Fruit fly (Drosophila melanogaster) whole organism, prepupa: ENCODE measurements around the gene T48.

ENCODE experiments used
- Blimp-1 ChIP-seq: fragments of 200-800 bp; sonication (Bioruptor generic); optimal IDR thresholded peaks from 3 replicates; lab custom pipeline; 2017; ENCODE audit warnings: missing biosample characterization, missing genetic modification characterization, mild to moderate bottlenecking, moderate library complexity, missing genetic modification reagents
- CG10631 ChIP-seq: fragments of 200-800 bp; sonication (Bioruptor generic); optimal IDR thresholded peaks from 2 replicates; lab custom pipeline; 2016; ENCODE audit warnings: missing biosample characterization, missing genetic modification characterization
- CG10669 ChIP-seq: fragments of 200-800 bp; sonication (Bioruptor generic); optimal IDR thresholded peaks from 3 replicates; lab custom pipeline; 2018; ENCODE audit warnings: missing biosample characterization, mild to moderate bottlenecking, missing genetic modification characterization, moderate library complexity
- CG11294 ChIP-seq: fragments of 200-800 bp; sonication (Bioruptor generic); IDR thresholded peaks from 2 replicates; pipeline ENCODE4 v1.3.6; 2022; ENCODE audit warnings: missing biosample characterization, missing genetic modification characterization
- CG11762 ChIP-seq: fragments of 200-800 bp; sonication (Bioruptor generic); optimal IDR thresholded peaks from 3 replicates; lab custom pipeline; 2016; ENCODE audit warnings: missing biosample characterization, missing genetic modification characterization; ENCODE audit not compliant: insufficient read depth
- CG11902 ChIP-seq: fragments of 200-800 bp; sonication (Bioruptor generic); optimal IDR thresholded peaks from 3 replicates; lab custom pipeline; 2016; ENCODE audit warnings: missing biosample characterization, missing genetic modification characterization
- CG15336 ChIP-seq: fragments of 200-800 bp; sonication (Bioruptor generic); IDR thresholded peaks from 2 replicates; pipeline ENCODE4 v1.3.6; 2022; ENCODE audit warnings: missing biosample characterization, missing genetic modification characterization
- CG1621 ChIP-seq: fragments of 200-800 bp; sonication (Bioruptor generic); optimal IDR thresholded peaks from 3 replicates; lab custom pipeline; 2018; ENCODE audit warnings: missing biosample characterization, mild to moderate bottlenecking, missing genetic modification characterization
- CG16779 ChIP-seq: fragments of 200-800 bp; sonication (Bioruptor generic); optimal IDR thresholded peaks from 3 replicates; lab custom pipeline; 2017; ENCODE audit warnings: missing biosample characterization, mild to moderate bottlenecking, missing genetic modification characterization
- CG3032 ChIP-seq: fragments of 200-800 bp; optimal IDR thresholded peaks from 2 replicates; lab custom pipeline; 2019; ENCODE audit warnings: missing biosample characterization, mild to moderate bottlenecking, missing genetic modification characterization, moderate library complexity
- CG31627 ChIP-seq: fragments of 200-800 bp; sonication (Bioruptor generic); optimal IDR thresholded peaks from 3 replicates; lab custom pipeline; 2016; ENCODE audit warnings: missing biosample characterization, missing genetic modification characterization
- CG34406 ChIP-seq: fragments of 200-800 bp; sonication (Bioruptor generic); optimal IDR thresholded peaks from 3 replicates; lab custom pipeline; 2016; ENCODE audit warnings: missing biosample characterization, missing genetic modification characterization
- CG3919 ChIP-seq: fragments of 200-800 bp; sonication (Bioruptor generic); optimal IDR thresholded peaks from 3 replicates; lab custom pipeline; 2016; ENCODE audit warnings: missing biosample characterization, missing genetic modification characterization
- CG4318 ChIP-seq: fragments of 200-800 bp; sonication (Bioruptor generic); optimal IDR thresholded peaks from 3 replicates; lab custom pipeline; 2017; ENCODE audit warnings: missing biosample characterization, mild to moderate bottlenecking, missing genetic modification characterization
- CG6163 ChIP-seq: fragments of 200-800 bp; sonication (Bioruptor generic); IDR thresholded peaks from 3 replicates; pipeline ENCODE4 v1.3.6; 2022; ENCODE audit warnings: missing biosample characterization, missing genetic modification characterization
- CG6276 ChIP-seq: fragments of 200-800 bp; sonication (Bioruptor generic); optimal IDR thresholded peaks from 2 replicates; lab custom pipeline; 2017; ENCODE audit warnings: missing biosample characterization, mild to moderate bottlenecking, missing genetic modification characterization
- CG6792 ChIP-seq: fragments of 200-800 bp; sonication (Bioruptor generic); optimal IDR thresholded peaks from 3 replicates; lab custom pipeline; 2016; ENCODE audit warnings: missing biosample characterization, missing genetic modification characterization
- CG6808 ChIP-seq: fragments of 200-800 bp; sonication (Bioruptor generic); optimal IDR thresholded peaks from 3 replicates; lab custom pipeline; 2017; ENCODE audit warnings: missing biosample characterization, missing genetic modification characterization, mild to moderate bottlenecking, moderate library complexity, missing genetic modification reagents
- CG7368 ChIP-seq: fragments of 200-800 bp; sonication (Bioruptor generic); optimal IDR thresholded peaks from 3 replicates; lab custom pipeline; 2016; ENCODE audit warnings: missing biosample characterization, missing genetic modification characterization
- CG8119 ChIP-seq: fragments of 200-800 bp; sonication (Bioruptor generic); IDR thresholded peaks from 3 replicates; pipeline ENCODE4 v1.3.6; 2022; ENCODE audit warnings: missing biosample characterization, missing genetic modification characterization
- CG8632 ChIP-seq: fragments of 200-800 bp; sonication (Bioruptor generic); optimal IDR thresholded peaks from 3 replicates; lab custom pipeline; 2016; ENCODE audit warnings: missing biosample characterization, missing genetic modification characterization
- Eip75B ChIP-seq: fragments of 200-800 bp; sonication (Bioruptor generic); optimal IDR thresholded peaks from 3 replicates; lab custom pipeline; 2016; ENCODE audit warnings: missing biosample characterization, missing genetic modification characterization
- Eip78C ChIP-seq: fragments of 200-800 bp; sonication (Bioruptor generic); peaks from one replicate; lab custom pipeline; 2016; ENCODE audit warnings: missing biosample characterization, missing genetic modification characterization
- Eip93F ChIP-seq: fragments of 200-800 bp; sonication (Bioruptor generic); optimal IDR thresholded peaks from 2 replicates; lab custom pipeline; 2016; ENCODE audit warnings: missing biosample characterization, mild to moderate bottlenecking, missing genetic modification characterization
- Ets21C ChIP-seq: fragments of 200-800 bp; sonication (Bioruptor generic); optimal IDR thresholded peaks from 3 replicates; lab custom pipeline; 2016; ENCODE audit warnings: missing biosample characterization, missing genetic modification characterization
- Ets96B ChIP-seq: fragments of 200-800 bp; optimal IDR thresholded peaks from 2 replicates; lab custom pipeline; 2019; ENCODE audit warnings: missing biosample characterization, mild to moderate bottlenecking, missing genetic modification characterization, moderate library complexity
- Gug ChIP-seq: fragments of 200-800 bp; sonication (Bioruptor generic); IDR thresholded peaks from 2 replicates; pipeline ENCODE4 v1.3.6; 2022; ENCODE audit warnings: missing biosample characterization, missing genetic modification characterization
- Hr39 ChIP-seq: fragments of 200-800 bp; sonication (Bioruptor generic); optimal IDR thresholded peaks from 2 replicates; lab custom pipeline; 2016; ENCODE audit warnings: missing biosample characterization, missing genetic modification characterization
- Hr4 ChIP-seq: fragments of 200-800 bp; sonication (Bioruptor generic); optimal IDR thresholded peaks from 3 replicates; lab custom pipeline; 2016; ENCODE audit warnings: missing biosample characterization, missing genetic modification characterization
- Lpt ChIP-seq: fragments of 200-800 bp; sonication (Bioruptor generic); optimal IDR thresholded peaks from 3 replicates; lab custom pipeline; 2016; ENCODE audit warnings: missing biosample characterization, missing genetic modification characterization
- Met ChIP-seq: fragments of 200-800 bp; sonication (Bioruptor generic); optimal IDR thresholded peaks from 3 replicates; lab custom pipeline; 2016; ENCODE audit warnings: missing biosample characterization, missing genetic modification characterization
- Smox ChIP-seq: fragments of 200-800 bp; sonication (Bioruptor generic); optimal IDR thresholded peaks from 3 replicates; lab custom pipeline; 2016; ENCODE audit warnings: missing biosample characterization, missing genetic modification characterization
- Sox14 ChIP-seq: fragments of 200-800 bp; sonication (Bioruptor generic); optimal IDR thresholded peaks from 3 replicates; lab custom pipeline; 2016; ENCODE audit warnings: missing biosample characterization, missing genetic modification characterization
- Sox15 ChIP-seq: fragments of 200-800 bp; sonication (Bioruptor generic); optimal IDR thresholded peaks from 3 replicates; lab custom pipeline; 2016; ENCODE audit warnings: missing biosample characterization, missing genetic modification characterization
- acj6 ChIP-seq: fragments of 200-800 bp; sonication (Bioruptor generic); optimal IDR thresholded peaks from 3 replicates; lab custom pipeline; 2016; ENCODE audit warnings: missing biosample characterization, missing genetic modification characterization
- cyc ChIP-seq: fragments of 200-800 bp; sonication (Bioruptor generic); optimal IDR thresholded peaks from 3 replicates; lab custom pipeline; 2016; ENCODE audit warnings: missing biosample characterization, missing genetic modification characterization
- dsx ChIP-seq: fragments of 200-800 bp; optimal IDR thresholded peaks from 3 replicates; lab custom pipeline; 2019; ENCODE audit warnings: missing biosample characterization, mild to moderate bottlenecking, missing genetic modification characterization, moderate library complexity; ENCODE audit not compliant: poor library complexity, severe bottlenecking
- eg ChIP-seq: fragments of 200-800 bp; sonication (Bioruptor generic); IDR thresholded peaks from 3 replicates; pipeline ENCODE4 v1.3.6; 2022; ENCODE audit warnings: missing biosample characterization, missing genetic modification characterization
- fkh ChIP-seq: fragments of 200-800 bp; sonication (Bioruptor generic); optimal IDR thresholded peaks from 3 replicates; lab custom pipeline; 2017; ENCODE audit warnings: missing biosample characterization, mild to moderate bottlenecking, missing genetic modification characterization, moderate library complexity
- lz ChIP-seq: fragments of 200-800 bp; sonication (Bioruptor generic); optimal IDR thresholded peaks from 3 replicates; lab custom pipeline; 2016; ENCODE audit warnings: missing biosample characterization, missing genetic modification characterization
- net ChIP-seq: fragments of 200-800 bp; sonication (Bioruptor generic); optimal IDR thresholded peaks from 3 replicates; lab custom pipeline; 2016; ENCODE audit warnings: missing biosample characterization, missing genetic modification characterization
- pdm3 ChIP-seq: fragments of 200-800 bp; sonication (Bioruptor generic); optimal IDR thresholded peaks from 3 replicates; lab custom pipeline; 2016; ENCODE audit warnings: missing biosample characterization, missing genetic modification characterization
- salr ChIP-seq, 2 experiments: fragments of 200-800 bp; sonication (Bioruptor generic); optimal IDR thresholded peaks; 3 replicates each; lab custom pipeline; 2016 to 2018; ENCODE audit warnings: missing biosample characterization in 2 of 2, missing genetic modification characterization in 2 of 2, mild to moderate bottlenecking in 1 of 2
- spab ChIP-seq: fragments of 200-800 bp; sonication (Bioruptor generic); optimal IDR thresholded peaks from 2 replicates; lab custom pipeline; 2017; ENCODE audit warnings: missing biosample characterization, mild to moderate bottlenecking, missing genetic modification characterization, missing genetic modification reagents
- ss ChIP-seq, 2 experiments: fragments of 200-800 bp; sonication (Bioruptor generic); optimal IDR thresholded peaks; 2 replicates in 1 of 2; 3 replicates in 1 of 2; lab custom pipeline; 2017 to 2018; ENCODE audit warnings: mild to moderate bottlenecking in 2 of 2, missing biosample characterization in 2 of 2, missing genetic modification characterization in 2 of 2, moderate library complexity in 1 of 2
- topi ChIP-seq: fragments of 200-800 bp; sonication (Bioruptor generic); optimal IDR thresholded peaks from 3 replicates; lab custom pipeline; 2016; ENCODE audit warnings: missing biosample characterization, missing genetic modification characterization

T48 gene

dm6 chr3R:26908750-26909149 lies 27.2 kb downstream of the T48 start:
- TF ChIP-seq CG4318 (GFP tag; lab: Kevin White, UChicago) = no peak
- TF ChIP-seq fkh (GFP tag; lab: Kevin White, UChicago) = peak; percentile 84

- TF ChIP-seq CG11294 (GFP tag; lab: Robert Waterston, UW) (no peak), CG10669 (GFP tag; lab: Kevin White, UChicago) (no peak), fkh (GFP tag; lab: Kevin White, UChicago) (peak; percentile 83), Lpt (GFP tag; lab: Kevin White, UChicago) (no peak), dsx (peak; percentile 33), Eip78C (GFP tag; lab: Kevin White, UChicago) (peak; percentile 42), Sox14 (GFP tag; lab: Kevin White, UChicago) (peak; percentile 8)
Observed at dm6 chr3R:26912615-26913014, 31.1 kb downstream of the T48 start, which contains the start of gene Ets97D. Ets97D (minus strand) TSS chr3R:26912886.

dm6 chr3R:26915463-26915925 lies 34.0 kb downstream of the T48 start, which contains the start of gene CG46339:
CG46339 (plus strand) TSS chr3R:26915761.
- TF ChIP-seq CG8119 (GFP tag; lab: Robert Waterston, UW) (peak; percentile 30; the same call in 1 of the 3 replicates), CG15336 (GFP tag; lab: Robert Waterston, UW) (peak; percentile 58; the same call in 1 of the 2 replicates), Met (GFP tag; lab: Kevin White, UChicago) (no peak), CG10669 (GFP tag; lab: Kevin White, UChicago) (peak; percentile 25), CG7368 (GFP tag; lab: Kevin White, UChicago) (peak; percentile 20), Eip93F (no peak), CG6276 (GFP tag; lab: Kevin White, UChicago) (peak; percentile 61), lz (GFP tag; lab: Kevin White, UChicago) (peak; percentile 32), CG6163 (peak; percentile 55; the same call in 2 of the 3 replicates), CG1621 (tag; lab: Kevin White, UChicago) (peak; percentile 15), CG4318 (GFP tag; lab: Kevin White, UChicago) (no peak), cyc (GFP tag; lab: Kevin White, UChicago) (no peak), fkh (GFP tag; lab: Kevin White, UChicago) (peak; percentile 74), Smox (GFP tag; lab: Kevin White, UChicago) (no peak), Blimp-1 (GFP tag; lab: Kevin White, UChicago) (peak; percentile 3), CG3032 (tag; lab: Kevin White, UChicago) (no peak), Hr39 (GFP tag; lab: Kevin White, UChicago) (no peak), CG10631 (GFP tag; lab: Kevin White, UChicago) (no peak), topi (GFP tag; lab: Kevin White, UChicago) (peak; percentile 5), CG6792 (GFP tag; lab: Kevin White, UChicago) (peak; percentile 17), dsx (no peak), CG3919 (GFP tag; lab: Kevin White, UChicago) (peak; percentile 58), Ets96B (tag; lab: Kevin White, UChicago) (peak; percentile 63), Hr4 (no peak), Sox14 (GFP tag; lab: Kevin White, UChicago) (peak; percentile 13), Eip75B (GFP tag; lab: Kevin White, UChicago) (no peak), CG31627 (GFP tag; lab: Kevin White, UChicago) (no peak), eg (GFP tag; lab: Robert Waterston, UW) (peak; percentile 73), ss (GFP tag; optimal IDR thresholded peaks at IDR 0.05; lab: Kevin White, UChicago) (peak; percentile 39 to 44), net (GFP tag; lab: Kevin White, UChicago) (peak; percentile 54), CG11294 (GFP tag; lab: Robert Waterston, UW) (no peak), acj6 (GFP tag; lab: Kevin White, UChicago) (no peak), pdm3 (no peak), Gug (GFP tag; lab: Robert Waterston, UW) (no peak), CG11762 (GFP tag; lab: Kevin White, UChicago) (peak; percentile 22), salr (GFP tag; optimal IDR thresholded peaks at IDR 0.05; lab: Kevin White, UChicago) (no peak), CG8632 (GFP tag; lab: Kevin White, UChicago) (no peak), CG34406 (peak; percentile 8), CG16779 (tag; lab: Kevin White, UChicago) (peak; percentile 57), spab (GFP tag; lab: Kevin White, UChicago) (peak; percentile 12), Sox15 (GFP tag; lab: Kevin White, UChicago) (no peak), CG11902 (GFP tag; lab: Kevin White, UChicago) (no peak), Ets21C (no peak), CG6808 (GFP tag; lab: Kevin White, UChicago) (peak; percentile 27)
